Worm (Caenorhabditis elegans) whole organism, late embryonic: ENCODE measurements around the gene srh-159.

Experiments used
- C08G9.2 ChIP-seq: sonication (generic microtip); optimal IDR thresholded peaks from 2 replicates; lab custom pipeline; 2016; ENCODE audit warnings: mild to moderate bottlenecking, missing genetic modification characterization, moderate library complexity, missing compliant biosample characterization
- K09A11.1 ChIP-seq: sonication (generic microtip); optimal IDR thresholded peaks from 2 replicates; lab custom pipeline; 2017; ENCODE audit warnings: antibody characterized with exemption, mild to moderate bottlenecking, missing genetic modification characterization, missing compliant biosample characterization; ENCODE audit not compliant: insufficient read depth
- ahr-1 ChIP-seq: sonication (generic microtip); optimal IDR thresholded peaks from 2 replicates; lab custom pipeline; 2016; ENCODE audit warnings: missing genetic modification characterization, missing compliant biosample characterization
- ceh-14 ChIP-seq: sonication (generic microtip); optimal IDR thresholded peaks from 2 replicates; lab custom pipeline; 2016; ENCODE audit warnings: missing genotype, missing genetic modification characterization, missing compliant biosample characterization
- ceh-18 ChIP-seq: sonication (generic microtip); optimal IDR thresholded peaks from 2 replicates; lab custom pipeline; 2016; ENCODE audit warnings: missing genetic modification characterization, missing compliant biosample characterization
- ceh-19 ChIP-seq: fragments of 200-800 bp; sonication (Bioruptor generic); optimal IDR thresholded peaks from 2 replicates; lab custom pipeline; 2018; ENCODE audit warnings: mild to moderate bottlenecking, missing genetic modification characterization, missing compliant biosample characterization
- ceh-22 ChIP-seq: sonication (generic microtip); optimal IDR thresholded peaks from 2 replicates; lab custom pipeline; 2017; ENCODE audit warnings: missing biosample characterization, missing genetic modification characterization
- ceh-31 ChIP-seq: sonication (generic microtip); optimal IDR thresholded peaks from 2 replicates; lab custom pipeline; 2016; ENCODE audit warnings: missing genetic modification characterization, missing compliant biosample characterization
- ceh-45 ChIP-seq: fragments of 200-800 bp; sonication (Bioruptor generic); IDR thresholded peaks from 2 replicates; pipeline ENCODE4 v1.3.6; 2022; ENCODE audit warnings: missing genetic modification reagents, missing genetic modification characterization, missing compliant biosample characterization
- ceh-48 ChIP-seq: sonication (generic microtip); optimal IDR thresholded peaks from 2 replicates; lab custom pipeline; 2016; ENCODE audit warnings: missing genetic modification characterization, inconsistent platforms, missing compliant biosample characterization
- che-1 ChIP-seq: sonication (generic microtip); optimal IDR thresholded peaks from 2 replicates; lab custom pipeline; 2016; ENCODE audit warnings: mild to moderate bottlenecking, missing genetic modification characterization, missing compliant biosample characterization
- dmd-4 ChIP-seq: sonication (generic microtip); optimal IDR thresholded peaks from 2 replicates; lab custom pipeline; 2016; ENCODE audit warnings: borderline replicate concordance, missing genetic modification characterization, missing compliant biosample characterization
- elt-2 ChIP-seq: sonication (generic microtip); optimal IDR thresholded peaks from 2 replicates; lab custom pipeline; 2016; ENCODE audit warnings: missing genetic modification reagents, missing genetic modification characterization, missing compliant biosample characterization
- elt-4 ChIP-seq: sonication (generic microtip); optimal IDR thresholded peaks from 2 replicates; lab custom pipeline; 2016; ENCODE audit warnings: missing genetic modification characterization, missing compliant biosample characterization
- hlh-13 ChIP-seq: fragments of 200-800 bp; sonication (Bioruptor generic); optimal IDR thresholded peaks from 2 replicates; lab custom pipeline; 2018; ENCODE audit warnings: mild to moderate bottlenecking, missing genetic modification characterization, missing compliant biosample characterization
- hlh-15 ChIP-seq: sonication (generic microtip); optimal IDR thresholded peaks from 2 replicates; lab custom pipeline; 2016; ENCODE audit warnings: missing genetic modification characterization, missing compliant biosample characterization
- hlh-6 ChIP-seq: sonication (generic microtip); optimal IDR thresholded peaks from 2 replicates; lab custom pipeline; 2016; ENCODE audit warnings: missing genotype, missing genetic modification characterization, missing compliant biosample characterization
- hlh-8 ChIP-seq: sonication (generic microtip); optimal IDR thresholded peaks from 2 replicates; lab custom pipeline; 2016; ENCODE audit warnings: missing genotype, missing genetic modification characterization, missing compliant biosample characterization
- lim-6 ChIP-seq: sonication (generic microtip); optimal IDR thresholded peaks from 2 replicates; lab custom pipeline; 2016; ENCODE audit warnings: missing genetic modification characterization, missing compliant biosample characterization
- madf-2 ChIP-seq: sonication (generic microtip); optimal IDR thresholded peaks from 2 replicates; lab custom pipeline; 2017; ENCODE audit warnings: missing genetic modification characterization, missing compliant biosample characterization
- nfya-1 ChIP-seq: sonication (generic microtip); optimal IDR thresholded peaks from 2 replicates; lab custom pipeline; 2017; ENCODE audit warnings: missing genetic modification characterization, mild to moderate bottlenecking, missing compliant biosample characterization, antibody characterized with exemption, moderate library complexity
- nhr-232 ChIP-seq: sonication (generic microtip); optimal IDR thresholded peaks from 2 replicates; lab custom pipeline; 2016; ENCODE audit warnings: missing genetic modification characterization, missing compliant biosample characterization
- pat-9 ChIP-seq: fragments of 200-800 bp; sonication (Bioruptor generic); optimal IDR thresholded peaks from 2 replicates; lab custom pipeline; 2018; ENCODE audit warnings: mild to moderate bottlenecking, missing genetic modification characterization, moderate library complexity, missing compliant biosample characterization
- pax-1 ChIP-seq: fragments of 150-350 bp; optimal IDR thresholded peaks from 2 replicates; lab custom pipeline; 2014; ENCODE audit warnings: missing biosample characterization, missing genetic modification characterization
- pha-2 ChIP-seq: sonication (generic microtip); optimal IDR thresholded peaks from 2 replicates; lab custom pipeline; 2017; ENCODE audit warnings: mild to moderate bottlenecking, missing genetic modification characterization, missing compliant biosample characterization
- pha-4 ChIP-seq: fragments of 150-350 bp; optimal IDR thresholded peaks from 2 replicates; lab custom pipeline; 2018; ENCODE audit warnings: missing biosample characterization, missing genetic modification reagents, missing genetic modification characterization
- ref-2 ChIP-seq: sonication (generic microtip); optimal IDR thresholded peaks from 2 replicates; lab custom pipeline; 2016; ENCODE audit warnings: missing genetic modification characterization, missing compliant biosample characterization
- sdc-2 ChIP-seq: sonication (generic microtip); optimal IDR thresholded peaks from 2 replicates; lab custom pipeline; 2016; ENCODE audit warnings: missing genotype, missing genetic modification characterization, missing compliant biosample characterization
- sox-2 ChIP-seq: fragments of 200-800 bp; sonication (Bioruptor generic); IDR thresholded peaks from 2 replicates; pipeline ENCODE4 v1.3.6; 2022; ENCODE audit warnings: missing genetic modification reagents, missing genetic modification characterization, missing compliant biosample characterization
- sox-4 ChIP-seq: sonication (generic microtip); optimal IDR thresholded peaks from 2 replicates; lab custom pipeline; 2017; ENCODE audit warnings: mild to moderate bottlenecking, missing genetic modification characterization, inconsistent platforms, missing compliant biosample characterization
- tbx-2 ChIP-seq: sonication (generic microtip); optimal IDR thresholded peaks from 2 replicates; lab custom pipeline; 2016; ENCODE audit warnings: missing genetic modification characterization, missing compliant biosample characterization
- tbx-7 ChIP-seq: sonication (generic microtip); optimal IDR thresholded peaks from 2 replicates; lab custom pipeline; 2016; ENCODE audit warnings: missing genotype, missing genetic modification characterization, missing compliant biosample characterization
- ttx-3 ChIP-seq: sonication (generic microtip); optimal IDR thresholded peaks from 2 replicates; lab custom pipeline; 2016; ENCODE audit warnings: missing genetic modification reagents, missing genetic modification characterization, missing compliant biosample characterization
- unc-3 ChIP-seq, 2 experiments: fragments of 200-800 bp in 1 of 2; sonication (Bioruptor generic) in 1 of 2; sonication (generic microtip) in 1 of 2; conservative IDR thresholded peaks in 1 of 2; optimal IDR thresholded peaks in 1 of 2; 2 replicates each; pipeline versions ENCODE4 v1.3.6 to Lab custom; 2016 to 2022; ENCODE audit warnings: missing compliant biosample characterization in 2 of 2, missing genetic modification characterization in 2 of 2, missing genetic modification reagents in 1 of 2
- unc-55 ChIP-seq: sonication (generic microtip); optimal IDR thresholded peaks from 2 replicates; lab custom pipeline; 2017; ENCODE audit warnings: missing biosample characterization, missing genetic modification reagents, missing genetic modification characterization
- zip-5 ChIP-seq: sonication (generic microtip); optimal IDR thresholded peaks from 2 replicates; lab custom pipeline; 2016; ENCODE audit warnings: missing genetic modification characterization, missing compliant biosample characterization

srh-159 gene

DNA sequence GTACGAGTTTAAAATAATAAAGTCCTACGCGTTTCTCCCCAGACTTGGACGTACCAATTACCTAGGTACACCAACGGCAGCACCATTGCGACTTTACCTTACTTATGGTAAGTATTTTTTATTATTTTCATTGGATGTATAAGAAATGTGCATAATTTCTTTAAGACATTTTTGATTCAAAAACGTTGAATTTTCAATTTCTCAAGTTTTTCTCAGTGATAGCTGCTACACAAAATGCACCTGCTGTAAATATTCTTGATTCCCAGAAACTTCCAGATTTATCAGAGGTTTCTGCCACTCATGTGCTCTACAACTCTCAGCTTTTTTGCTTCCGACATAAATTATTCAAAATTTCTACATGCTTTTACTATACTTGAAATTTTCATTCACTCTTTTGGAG lies at the start of gene srh-159:
Gene srh-159 (plus strand): TSS at position 301 of the 400 bp plus-strand sequence.
- no peak for TF ChIP-seq ahr-1 (tag; lab: Kevin White, UChicago)
- TF ChIP-seq pax-1 (tag; lab: Kevin White, UChicago): no peak
- no peak for TF ChIP-seq ceh-22 (tag; lab: Kevin White, UChicago)
- no peak for TF ChIP-seq pha-2 (tag; lab: Kevin White, UChicago)
- TF ChIP-seq unc-3 (GFP tag; conservative IDR thresholded peaks at IDR 0.05; lab: Robert Waterston, UW): no peak
- no peak for TF ChIP-seq unc-3 (tag; optimal IDR thresholded peaks at IDR 0.05; lab: Kevin White, UChicago)
- TF ChIP-seq ref-2 (tag; lab: Kevin White, UChicago): no peak
- TF ChIP-seq K09A11.1 (tag; lab: Kevin White, UChicago): no peak
- TF ChIP-seq nhr-232 (tag; lab: Kevin White, UChicago): no peak
- TF ChIP-seq, all 69 proteins: peak for 0

- TF ChIP-seq hlh-6 (tag; lab: Kevin White, UChicago) (peak; percentile 24), hlh-8 (no peak), C08G9.2 (no peak), ceh-14 (tag; lab: Kevin White, UChicago) (no peak), tbx-7 (no peak), sdc-2 (tag; lab: Kevin White, UChicago) (no peak), ceh-48 (no peak), pat-9 (tag; lab: Kevin White, UChicago) (no peak), hlh-15 (tag; lab: Kevin White, UChicago) (no peak)
These were observed 30.9 kb upstream of the srh-159 start for ce11 chrV:17151292-17151691.

ce11 chrV:17154944-17155343 lies 27.2 kb upstream of the srh-159 start:
- TF ChIP-seq tbx-2 (tag; lab: Kevin White, UChicago): no peak
- TF ChIP-seq ceh-45: no peak
- TF ChIP-seq elt-2 (tag; lab: Kevin White, UChicago): no peak
- TF ChIP-seq ceh-31: no peak
- TF ChIP-seq hlh-8: no peak
- TF ChIP-seq lim-6 (tag; lab: Kevin White, UChicago): no peak
- TF ChIP-seq sox-4: no peak
- no peak for TF ChIP-seq nhr-232 (tag; lab: Kevin White, UChicago)
- no peak for TF ChIP-seq ceh-14 (tag; lab: Kevin White, UChicago)
- TF ChIP-seq hlh-6 (tag; lab: Kevin White, UChicago): no peak
- no peak for TF ChIP-seq ceh-19 (GFP tag; lab: Kevin White, UChicago)
- TF ChIP-seq elt-4 (tag; lab: Kevin White, UChicago): no peak
- no peak for TF ChIP-seq madf-2 (tag; lab: Kevin White, UChicago)
- TF ChIP-seq, all 69 proteins: peak for 0

ce11 chrV:17155384-17155858 lies 26.7 kb upstream of the srh-159 start, which contains the start of gene F40D4.17:
Gene F40D4.17, minus strand, starts transcription at chrV:17155434.
- TF ChIP-seq nfya-1 (tag; lab: Kevin White, UChicago) (no peak), ref-2 (tag; lab: Kevin White, UChicago) (no peak), pha-4 (no peak), ceh-18 (tag; lab: Kevin White, UChicago) (no peak), hlh-13 (GFP tag; lab: Kevin White, UChicago) (no peak), pax-1 (tag; lab: Kevin White, UChicago) (no peak), ttx-3 (no peak), ceh-45 (no peak), elt-4 (tag; lab: Kevin White, UChicago) (no peak), che-1 (no peak), sox-2 (no peak), nhr-232 (tag; lab: Kevin White, UChicago) (no peak), unc-55 (GFP tag; lab: Kevin White, UChicago) (no peak), tbx-7 (no peak), dmd-4 (tag; lab: Kevin White, UChicago) (no peak), zip-5 (tag; lab: Kevin White, UChicago) (no peak)
